Worm (Caenorhabditis elegans) whole organism, L4 larva: ENCODE results near the gene lgc-17.
A peak's percentile ranks its signal among the peaks of the same experiment; 100 is the strongest.

Experiments used
- F26F4.8 ChIP-seq: fragments of 200-800 bp; sonication (Bioruptor generic); conservative IDR thresholded peaks from 2 replicates; pipeline ENCODE4 v1.3.6; 2022; ENCODE audit warnings: missing genetic modification characterization, missing compliant biosample characterization
- F37D6.2 ChIP-seq: sonication (generic microtip); optimal IDR thresholded peaks from 2 replicates; lab custom pipeline; 2016; ENCODE audit warnings: mild to moderate bottlenecking, missing genetic modification characterization, missing compliant biosample characterization
- F49E8.2 ChIP-seq: sonication (generic microtip); optimal IDR thresholded peaks from 2 replicates; lab custom pipeline; 2016; ENCODE audit warnings: missing compliant biosample characterization, mild to moderate bottlenecking, missing genetic modification characterization, borderline replicate concordance
- T20F7.1 ChIP-seq: fragments of 200-800 bp; sonication (Bioruptor generic); optimal IDR thresholded peaks from 2 replicates; lab custom pipeline; 2018; ENCODE audit warnings: mild to moderate bottlenecking, missing genetic modification characterization, missing compliant biosample characterization
- T26A8.4 ChIP-seq: fragments of 200-800 bp; sonication (Bioruptor generic); IDR thresholded peaks from 2 replicates; pipeline ENCODE4 v1.3.6; 2022; ENCODE audit warnings: missing genetic modification characterization, missing compliant biosample characterization
- Y48G9A.11 ChIP-seq: fragments of 200-800 bp; sonication (Bioruptor generic); IDR thresholded peaks from 2 replicates; pipeline ENCODE4 v1.3.6; 2022; ENCODE audit warnings: missing genetic modification reagents, missing genetic modification characterization, missing compliant biosample characterization
- Y75B8A.6 ChIP-seq: fragments of 200-800 bp; sonication (Bioruptor generic); IDR thresholded peaks from 2 replicates; pipeline ENCODE4 v1.3.6; 2022; ENCODE audit warnings: missing genetic modification reagents, missing genetic modification characterization, missing compliant biosample characterization
- aha-1 ChIP-seq: fragments of 150-350 bp; peaks from one replicate; lab custom pipeline; 2014; ENCODE audit warnings: missing biosample characterization, missing genetic modification characterization
- arid-1 ChIP-seq: fragments of 200-800 bp; sonication (Bioruptor generic); conservative IDR thresholded peaks from 2 replicates; pipeline ENCODE4 v1.3.6; 2022; ENCODE audit warnings: missing genetic modification reagents, missing genetic modification characterization, missing compliant biosample characterization
- ceh-20 ChIP-seq: fragments of 200-800 bp; sonication (Bioruptor generic); IDR thresholded peaks from 2 replicates; pipeline ENCODE4 v1.3.6; 2022; ENCODE audit warnings: missing genetic modification reagents, missing genetic modification characterization, missing compliant biosample characterization
- ceh-62 ChIP-seq: sonication (generic microtip); optimal IDR thresholded peaks from 2 replicates; lab custom pipeline; 2017; ENCODE audit warnings: missing biosample characterization, missing genetic modification characterization
- ceh-82 ChIP-seq: sonication (generic microtip); optimal IDR thresholded peaks from 2 replicates; lab custom pipeline; 2017; ENCODE audit warnings: missing biosample characterization, missing genetic modification characterization
- ces-1 ChIP-seq: fragments of 150-350 bp; sonication (generic microtip); optimal IDR thresholded peaks from 4 replicates; lab custom pipeline; 2014; ENCODE audit warnings: missing biosample characterization, missing genetic modification reagents, missing genetic modification characterization
- ctbp-1 ChIP-seq: fragments of 200-800 bp; sonication (Bioruptor generic); IDR thresholded peaks from 2 replicates; pipeline ENCODE4 v1.3.6; 2022; ENCODE audit warnings: missing genetic modification reagents, missing genetic modification characterization, missing compliant biosample characterization
- daf-12 ChIP-seq: fragments of 150-350 bp; optimal IDR thresholded peaks from 2 replicates; lab custom pipeline; 2014; ENCODE audit warnings: missing biosample characterization, missing genetic modification reagents, missing genetic modification characterization
- daf-16 ChIP-seq, 3 experiments: sonication (generic microtip); optimal IDR thresholded peaks; 2 replicates each; lab custom pipeline; 2016 to 2017; ENCODE audit warnings: missing genetic modification characterization in 3 of 3, missing genetic modification reagents in 3 of 3, mild to moderate bottlenecking in 2 of 3, missing compliant biosample characterization in 2 of 3, missing biosample characterization in 1 of 3, moderate library complexity in 1 of 3
- dmd-6 ChIP-seq: fragments of 200-800 bp; sonication (Bioruptor generic); IDR thresholded peaks from 2 replicates; pipeline ENCODE4 v1.3.6; 2022; ENCODE audit warnings: missing genetic modification reagents, missing genetic modification characterization, missing compliant biosample characterization
- dmd-8 ChIP-seq: fragments of 200-800 bp; sonication (Bioruptor generic); IDR thresholded peaks from 2 replicates; pipeline ENCODE4 v1.3.6; 2022; ENCODE audit warnings: missing genetic modification characterization, missing compliant biosample characterization
- duxl-1 ChIP-seq: sonication (generic microtip); optimal IDR thresholded peaks from 2 replicates; lab custom pipeline; 2016; ENCODE audit warnings: mild to moderate bottlenecking, missing genetic modification characterization, moderate library complexity, missing compliant biosample characterization; ENCODE audit not compliant: poor library complexity
- dve-1 ChIP-seq: sonication (generic microtip); optimal IDR thresholded peaks from 2 replicates; lab custom pipeline; 2017; ENCODE audit warnings: antibody characterized with exemption, mild to moderate bottlenecking, missing genetic modification characterization, missing compliant biosample characterization; ENCODE audit not compliant: insufficient read depth
- egl-27 ChIP-seq: sonication (generic microtip); optimal IDR thresholded peaks from 3 replicates; lab custom pipeline; 2017; ENCODE audit warnings: missing biosample characterization, missing genetic modification reagents, missing genetic modification characterization
- fos-1 ChIP-seq: fragments of 150-350 bp; optimal IDR thresholded peaks from 2 replicates; lab custom pipeline; 2014; ENCODE audit warnings: missing biosample characterization, missing genetic modification characterization
- hlh-11 ChIP-seq: fragments of 200-800 bp; sonication (Bioruptor generic); optimal IDR thresholded peaks from 2 replicates; lab custom pipeline; 2018; ENCODE audit warnings: mild to moderate bottlenecking, missing genetic modification characterization, missing compliant biosample characterization
- hlh-30 ChIP-seq: sonication (generic microtip); optimal IDR thresholded peaks from 2 replicates; lab custom pipeline; 2017; ENCODE audit warnings: antibody characterized with exemption, mild to moderate bottlenecking, missing genetic modification characterization, missing compliant biosample characterization; ENCODE audit not compliant: insufficient read depth
- lin-15B ChIP-seq: fragments of 150-350 bp; sonication (generic microtip); optimal IDR thresholded peaks from 3 replicates; lab custom pipeline; 2014; ENCODE audit warnings: missing biosample characterization, missing genetic modification characterization
- mdl-1 ChIP-seq, 2 experiments: fragments of 150-350 bp in 1 of 2; sonication (generic microtip) in 1 of 2; optimal IDR thresholded peaks; 2 replicates each; lab custom pipeline; 2014 to 2017; ENCODE audit warnings: missing biosample characterization in 2 of 2, missing genetic modification characterization in 2 of 2
- mxl-2 ChIP-seq: fragments of 200-800 bp; sonication (Bioruptor generic); conservative IDR thresholded peaks from 2 replicates; pipeline ENCODE4 v1.3.6; 2022; ENCODE audit warnings: missing genetic modification reagents, missing genetic modification characterization, missing compliant biosample characterization
- mxl-3 ChIP-seq: fragments of 200-800 bp; sonication (Bioruptor generic); optimal IDR thresholded peaks from 2 replicates; lab custom pipeline; 2018; ENCODE audit warnings: mild to moderate bottlenecking, missing genetic modification characterization, missing compliant biosample characterization
- nhr-28 ChIP-seq: fragments of 150-350 bp; optimal IDR thresholded peaks from 2 replicates; lab custom pipeline; 2014; ENCODE audit warnings: missing biosample characterization, missing genetic modification characterization
- nhr-48 ChIP-seq: sonication (generic microtip); optimal IDR thresholded peaks from 2 replicates; lab custom pipeline; 2016; ENCODE audit warnings: mild to moderate bottlenecking, missing genetic modification characterization, missing compliant biosample characterization
- nhr-77 ChIP-seq: fragments of 150-350 bp; optimal IDR thresholded peaks from 2 replicates; lab custom pipeline; 2014; ENCODE audit warnings: missing biosample characterization, missing genetic modification characterization
- pha-4 ChIP-seq, 2 experiments: fragments of 150-350 bp in 1 of 2; fragments of 200-800 bp in 1 of 2; sonication (Bioruptor generic) in 1 of 2; IDR thresholded peaks in 1 of 2; optimal IDR thresholded peaks in 1 of 2; 2 replicates each; pipeline versions ENCODE4 v1.3.6 to Lab custom; 2014 to 2022; ENCODE audit warnings: missing genetic modification characterization in 2 of 2, missing genetic modification reagents in 2 of 2, missing biosample characterization in 1 of 2, missing compliant biosample characterization in 1 of 2
- pqm-1 ChIP-seq: sonication (generic microtip); optimal IDR thresholded peaks from 2 replicates; lab custom pipeline; 2017; ENCODE audit warnings: missing biosample characterization, missing genetic modification characterization
- rbr-2 ChIP-seq: sonication (generic microtip); optimal IDR thresholded peaks from 2 replicates; lab custom pipeline; 2016; ENCODE audit warnings: missing genotype, missing genetic modification characterization, missing compliant biosample characterization
- skn-1 ChIP-seq: fragments of 150-350 bp; optimal IDR thresholded peaks from 2 replicates; lab custom pipeline; 2014; ENCODE audit warnings: missing biosample characterization, missing genetic modification characterization
- snpc-1.2 ChIP-seq: fragments of 200-800 bp; sonication (Bioruptor generic); IDR thresholded peaks from 2 replicates; pipeline ENCODE4 v1.3.6; 2022; ENCODE audit warnings: missing genetic modification reagents, missing genetic modification characterization, missing compliant biosample characterization
- snpc-4 ChIP-seq: fragments of 150-350 bp; optimal IDR thresholded peaks from 2 replicates; lab custom pipeline; 2014; ENCODE audit warnings: missing biosample characterization, missing genetic modification characterization
- tag-97 ChIP-seq: fragments of 200-800 bp; sonication (Bioruptor generic); IDR thresholded peaks from 2 replicates; pipeline ENCODE4 v1.3.6; 2022; ENCODE audit warnings: missing genetic modification characterization, missing compliant biosample characterization
- unc-130 ChIP-seq: sonication (generic microtip); optimal IDR thresholded peaks from 2 replicates; lab custom pipeline; 2016; ENCODE audit warnings: missing genetic modification reagents, missing genetic modification characterization, missing compliant biosample characterization
- unc-62 ChIP-seq, 3 experiments: fragments of 150-350 bp in 1 of 3; sonication (generic microtip); optimal IDR thresholded peaks in 2 of 3; peaks in 1 of 3; 1 replicate in 1 of 3; 2 replicates in 2 of 3; lab custom pipeline; 2014 to 2017; ENCODE audit warnings: missing biosample characterization in 3 of 3, missing genetic modification characterization in 3 of 3, missing genetic modification reagents in 3 of 3, missing genotype in 1 of 3
- vab-7 ChIP-seq: fragments of 200-800 bp; sonication (Bioruptor generic); IDR thresholded peaks from 2 replicates; pipeline ENCODE4 v1.3.6; 2022; ENCODE audit warnings: missing genetic modification reagents, missing genetic modification characterization, missing compliant biosample characterization
- zag-1 ChIP-seq: fragments of 150-350 bp; optimal IDR thresholded peaks from 2 replicates; lab custom pipeline; 2014; ENCODE audit warnings: missing biosample characterization, missing genetic modification characterization
- zfp-3 ChIP-seq: fragments of 200-800 bp; sonication (Bioruptor generic); conservative IDR thresholded peaks from 2 replicates; pipeline ENCODE4 v1.3.6; 2022; ENCODE audit warnings: missing genetic modification reagents, missing genetic modification characterization, missing compliant biosample characterization
- ztf-11 ChIP-seq: fragments of 150-350 bp; optimal IDR thresholded peaks from 2 replicates; lab custom pipeline; 2014; ENCODE audit warnings: missing biosample characterization, missing genetic modification characterization

lgc-17 gene

DNA sequence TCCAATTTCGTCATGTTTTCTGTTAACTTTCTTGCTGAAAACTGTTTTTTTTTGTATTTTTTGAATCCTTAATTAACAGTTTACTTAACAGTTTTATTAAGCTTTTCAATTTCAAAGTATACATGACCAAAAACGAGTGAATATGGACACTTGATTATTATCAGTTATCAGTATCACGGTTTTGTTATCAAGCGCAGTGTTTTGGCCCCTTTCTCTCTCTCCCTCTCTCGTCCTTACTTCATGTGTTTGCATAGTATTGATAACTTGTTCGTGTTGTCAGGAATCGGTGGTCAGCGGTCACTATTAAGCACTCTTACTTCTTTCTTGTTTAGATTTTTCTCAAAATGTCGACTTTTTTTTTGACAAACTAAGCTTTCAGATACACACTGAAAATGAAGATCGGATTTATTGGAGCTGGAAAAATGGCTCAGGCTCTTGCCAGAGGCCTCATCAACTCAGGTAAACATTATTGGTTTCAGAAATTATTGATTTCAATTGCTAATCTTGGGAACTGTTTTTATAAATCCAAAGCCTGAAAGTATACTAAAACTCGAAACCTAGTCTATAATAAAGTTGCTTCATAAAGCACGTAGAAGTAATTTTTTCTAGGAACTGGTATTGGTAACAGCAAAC lies 25.2 kb downstream of the lgc-17 start, which contains the start of gene pycr-1:
TSS of gene pycr-1 (plus strand) at position 380 of the 633 bp plus-strand sequence.
- TF ChIP-seq ceh-82 (tag; lab: Kevin White, UChicago) (no peak), pha-4 (GFP tag; IDR thresholded peaks at IDR 0.05; lab: Robert Waterston, UW) (no peak), pha-4 (tag; optimal IDR thresholded peaks at IDR 0.05; lab: Kevin White, UChicago) (no peak), lin-15B (tag; lab: Kevin White, UChicago) (no peak), T26A8.4 (GFP tag; lab: Robert Waterston, UW) (no peak), ceh-20 (GFP tag; lab: Robert Waterston, UW) (no peak), F49E8.2 (tag; lab: Kevin White, UChicago) (no peak), skn-1 (tag; lab: Kevin White, UChicago) (no peak), snpc-1.2 (no peak), ceh-62 (tag; lab: Kevin White, UChicago) (no peak), vab-7 (GFP tag; lab: Robert Waterston, UW) (no peak), dmd-8 (no peak), duxl-1 (tag; lab: Kevin White, UChicago) (no peak), snpc-4 (tag; lab: Kevin White, UChicago) (no peak), zfp-3 (no peak), mxl-3 (GFP tag; lab: Kevin White, UChicago) (no peak), mxl-2 (GFP tag; lab: Robert Waterston, UW) (no peak), dve-1 (tag; lab: Kevin White, UChicago) (peak; percentile 14), hlh-11 (tag; lab: Kevin White, UChicago) (peak; percentile 49), nhr-48 (tag; lab: Kevin White, UChicago) (no peak), hlh-30 (tag; lab: Kevin White, UChicago) (peak; percentile 24), dmd-6 (GFP tag; lab: Robert Waterston, UW) (peak; percentile 39), T20F7.1 (no peak), F37D6.2 (tag; lab: Kevin White, UChicago) (no peak), aha-1 (tag; lab: Kevin White, UChicago) (peak; percentile 62), tag-97 (no peak), nhr-28 (tag; lab: Kevin White, UChicago) (peak; percentile 65), ztf-11 (tag; lab: Kevin White, UChicago) (no peak), mdl-1 (tag; optimal IDR thresholded peaks at IDR 0.05; lab: Kevin White, UChicago) (no peak), unc-130 (GFP tag; lab: Kevin White, UChicago) (no peak), rbr-2 (no peak), nhr-77 (tag; lab: Kevin White, UChicago) (no peak), daf-16 (GFP tag; optimal IDR thresholded peaks at IDR 0.05; lab: Kevin White, UChicago) (no peak), daf-16 (tag; optimal IDR thresholded peaks at IDR 0.05; lab: Kevin White, UChicago) (peak; percentile 90), egl-27 (tag; lab: Kevin White, UChicago) (no peak), F26F4.8 (no peak), Y75B8A.6 (GFP tag; lab: Robert Waterston, UW) (no peak), arid-1 (GFP tag; lab: Robert Waterston, UW) (no peak), fos-1 (tag; lab: Kevin White, UChicago) (no peak), daf-12 (tag; lab: Kevin White, UChicago) (no peak), zag-1 (tag; lab: Kevin White, UChicago) (no peak), unc-62 (GFP tag; optimal IDR thresholded peaks at IDR 0.05 in 1 of 2; lab: Kevin White, UChicago) (no peak), unc-62 (tag; optimal IDR thresholded peaks at IDR 0.05; lab: Kevin White, UChicago) (no peak), pqm-1 (tag; lab: Kevin White, UChicago) (peak; percentile 77), ces-1 (GFP tag; lab: Kevin White, UChicago) (no peak), ctbp-1 (GFP tag; lab: Robert Waterston, UW) (no peak), Y48G9A.11 (GFP tag; lab: Robert Waterston, UW) (no peak)
